Worm (Caenorhabditis elegans): ENCODE data around the gene nas-12.

nas-12 gene

ce11 chrIV:10190586-10190985 is 33.2 kb upstream of the nas-12 start:
- no peak for TF ChIP-seq peb-1 (tag; optimal IDR thresholded peaks at IDR 0.05)

DNA sequence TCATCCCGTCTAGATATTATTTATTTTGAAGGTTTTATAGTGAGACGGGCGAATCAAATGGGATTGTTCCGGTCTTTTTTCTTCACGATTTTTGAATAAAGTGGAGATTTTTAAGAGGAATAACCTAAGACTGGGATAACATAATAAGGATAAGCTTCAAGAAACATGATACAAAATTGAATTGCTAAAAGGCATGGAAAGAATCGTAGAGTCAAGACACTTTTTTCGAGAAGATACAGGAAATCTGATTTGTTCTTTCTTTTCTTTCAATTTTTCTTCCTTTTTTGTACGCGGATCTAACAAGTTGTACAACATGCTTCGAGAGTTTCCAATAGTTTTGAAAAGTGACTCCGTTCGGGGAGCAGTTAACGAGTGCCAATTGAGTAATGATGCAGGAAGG is 32.3 kb upstream of the nas-12 start:
- TF ChIP-seq fos-1 (tag; optimal IDR thresholded peaks at IDR 0.05) = no peak
- no peak for TF ChIP-seq unc-39 (tag; optimal IDR thresholded peaks at IDR 0.05)
- TF ChIP-seq F13H6.1 (tag; optimal IDR thresholded peaks at IDR 0.05) = no peak
- TF ChIP-seq ztf-11 (tag; optimal IDR thresholded peaks at IDR 0.05) = no peak
- no peak for TF ChIP-seq peb-1 (tag; optimal IDR thresholded peaks at IDR 0.05)
- TF ChIP-seq aly-2 (tag; optimal IDR thresholded peaks at IDR 0.05) = no peak
- TF ChIP-seq zag-1 (tag; optimal IDR thresholded peaks at IDR 0.05) = no peak
- TF ChIP-seq lsy-2 (tag; optimal IDR thresholded peaks at IDR 0.05) = no peak
- no peak for TF ChIP-seq nhr-11 (tag; optimal IDR thresholded peaks at IDR 0.05)

- TF ChIP-seq fos-1 (tag; optimal IDR thresholded peaks at IDR 0.05) = no peak
- no peak for TF ChIP-seq skn-1 (tag; optimal IDR thresholded peaks at IDR 0.05)
- TF ChIP-seq ceh-16 (tag; optimal IDR thresholded peaks at IDR 0.05) = no peak
- TF ChIP-seq sem-4 (tag; optimal IDR thresholded peaks at IDR 0.05) = no peak
- no peak for TF ChIP-seq ztf-4 (tag; optimal IDR thresholded peaks at IDR 0.05)
- no peak for TF ChIP-seq egl-27 (tag; optimal IDR thresholded peaks at IDR 0.05)
These were observed 29.5 kb upstream of the nas-12 start, which contains the start of gene ptrg-1 for ce11 chrIV:10194345-10194744. TSS of gene ptrg-1 (minus strand) at chrIV:10194445.

DNA sequence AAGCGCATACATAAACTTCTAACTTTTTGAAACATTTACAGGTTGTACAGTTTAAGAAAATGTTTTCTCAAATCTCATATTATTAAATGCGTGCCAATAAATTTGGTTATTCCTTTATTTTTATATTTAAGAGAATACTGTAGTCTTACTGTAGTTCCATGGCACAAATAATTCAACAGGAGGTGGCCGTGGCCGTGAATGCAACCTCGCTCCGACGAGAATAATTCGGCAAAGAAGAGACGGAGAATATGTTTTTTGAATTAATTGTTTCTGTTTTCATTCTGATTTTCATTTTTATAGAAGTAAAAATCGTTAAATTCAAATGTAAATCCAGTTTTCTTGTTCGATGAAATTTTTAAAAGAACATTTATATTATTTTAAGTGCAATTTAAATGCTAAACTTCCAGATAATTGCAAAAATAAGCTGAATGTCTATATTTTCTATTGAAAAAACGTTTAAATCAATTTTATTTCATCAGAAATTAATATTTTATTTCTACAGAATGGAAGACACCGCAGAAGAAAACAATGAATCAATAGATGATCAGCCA is 26.4 kb upstream of the nas-12 start, which contains the start of gene gon-4:
Gene gon-4, plus strand, starts transcription at position 501 of the 551 bp plus-strand sequence.
- no peak for TF ChIP-seq peb-1 (tag; optimal IDR thresholded peaks at IDR 0.05)
- TF ChIP-seq snpc-4 (tag; optimal IDR thresholded peaks at IDR 0.05) = no peak
- no peak for TF ChIP-seq gmeb-1 (tag; optimal IDR thresholded peaks at IDR 0.05)
- no peak for TF ChIP-seq ztf-4 (tag; optimal IDR thresholded peaks at IDR 0.05)
- no peak for TF ChIP-seq mab-5 (tag; optimal IDR thresholded peaks at IDR 0.05)
- no peak for TF ChIP-seq mbf-1 (tag; optimal IDR thresholded peaks at IDR 0.05)
- no peak for TF ChIP-seq nhr-6 (tag; optimal IDR thresholded peaks at IDR 0.05)
- no peak for TF ChIP-seq ztf-11 (tag; optimal IDR thresholded peaks at IDR 0.05)

DNA sequence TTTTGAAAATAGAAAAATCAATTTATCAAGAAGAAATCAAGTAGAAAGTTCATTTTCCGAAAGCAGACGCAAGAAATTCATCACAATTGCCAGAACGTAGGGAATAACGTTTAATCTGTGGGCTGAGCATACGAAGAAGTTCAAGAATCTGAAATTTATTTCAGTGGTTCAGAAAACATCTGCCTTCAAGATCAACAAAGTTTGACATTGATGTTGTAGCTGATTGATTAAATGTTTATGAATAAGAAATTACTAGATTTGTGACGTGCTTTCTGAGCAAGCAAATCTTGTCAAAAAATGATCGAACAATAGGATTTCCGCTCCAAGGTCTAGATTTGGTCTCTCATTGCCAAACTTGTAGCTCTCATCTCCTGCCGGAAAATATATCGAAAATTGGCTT is 17.6 kb upstream of the nas-12 start, which contains the start of gene K04D7.6:
Gene K04D7.6, minus strand, starts transcription at position 101 of the 400 bp plus-strand sequence.
- TF ChIP-seq mab-5 (tag; optimal IDR thresholded peaks at IDR 0.05) = no peak
- TF ChIP-seq elt-1 (tag; optimal IDR thresholded peaks at IDR 0.05) = no peak
- no peak for TF ChIP-seq nhr-10 (tag; optimal IDR thresholded peaks at IDR 0.05)
- TF ChIP-seq Y55F3AM.14 (GFP tag; optimal IDR thresholded peaks at IDR 0.05) = no peak
- no peak for TF ChIP-seq mbf-1 (tag; optimal IDR thresholded peaks at IDR 0.05)
- TF ChIP-seq elt-3 (tag; optimal IDR thresholded peaks at IDR 0.05) = no peak
- no peak for TF ChIP-seq fos-1 (tag; optimal IDR thresholded peaks at IDR 0.05)
- TF ChIP-seq ceh-16 (tag; optimal IDR thresholded peaks at IDR 0.05) = no peak
- TF ChIP-seq unc-62 (GFP tag; optimal IDR thresholded peaks at IDR 0.05) = no peak
- no peak for TF ChIP-seq sma-9 (GFP tag; optimal IDR thresholded peaks at IDR 0.05)
- TF ChIP-seq sma-9 (tag; optimal IDR thresholded peaks at IDR 0.05) = no peak
- TF ChIP-seq aly-2 (tag; optimal IDR thresholded peaks at IDR 0.05) = no peak
- TF ChIP-seq ztf-1 (GFP tag; conservative IDR thresholded peaks at IDR 0.05) = no peak
- TF ChIP-seq dmd-4 (tag; optimal IDR thresholded peaks at IDR 0.05) = no peak
- no peak for TF ChIP-seq snpc-4 (tag; optimal IDR thresholded peaks at IDR 0.05)
- no peak for TF ChIP-seq gmeb-1 (tag; optimal IDR thresholded peaks at IDR 0.05)
- no peak for TF ChIP-seq nhr-11 (tag; optimal IDR thresholded peaks at IDR 0.05)

DNA sequence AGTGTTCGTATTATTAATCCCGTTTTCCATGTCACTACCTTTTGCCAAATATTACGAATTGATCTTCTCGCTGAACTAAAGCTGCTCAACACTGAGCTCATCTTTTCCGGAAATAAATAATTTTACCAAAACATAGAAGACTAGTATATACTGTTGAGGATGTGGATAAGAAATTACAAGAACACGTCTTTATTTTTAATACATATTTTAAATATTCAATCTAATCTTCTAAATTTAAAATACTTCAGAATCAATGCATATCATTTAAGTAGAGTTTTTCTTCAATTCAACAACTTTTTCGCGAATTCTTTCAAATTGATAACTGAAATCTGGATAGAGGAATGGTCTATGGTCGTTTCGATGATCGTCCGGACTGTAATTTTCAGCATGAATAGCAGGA is 9.0 kb upstream of the nas-12 start, which contains the start of gene abt-1:
Gene abt-1, minus strand, starts transcription at position 101 of the 400 bp plus-strand sequence.
- TF ChIP-seq crh-2 (tag; optimal IDR thresholded peaks at IDR 0.05) (no peak), nhr-77 (tag; optimal IDR thresholded peaks at IDR 0.05) (no peak), ztf-11 (tag; optimal IDR thresholded peaks at IDR 0.05) (no peak), gmeb-1 (tag; optimal IDR thresholded peaks at IDR 0.05) (no peak), sma-9 (GFP tag; optimal IDR thresholded peaks at IDR 0.05) (no peak), sma-9 (tag; optimal IDR thresholded peaks at IDR 0.05) (no peak), nhr-6 (tag; optimal IDR thresholded peaks at IDR 0.05) (no peak), sem-4 (tag; optimal IDR thresholded peaks at IDR 0.05) (no peak), dmd-4 (tag; optimal IDR thresholded peaks at IDR 0.05) (no peak), Y55F3AM.14 (GFP tag; optimal IDR thresholded peaks at IDR 0.05) (no peak), ztf-4 (tag; optimal IDR thresholded peaks at IDR 0.05) (no peak), zag-1 (tag; optimal IDR thresholded peaks at IDR 0.05) (no peak), nhr-21 (tag; optimal IDR thresholded peaks at IDR 0.05) (no peak), nhr-237 (tag; optimal IDR thresholded peaks at IDR 0.05) (no peak), ztf-1 (GFP tag; conservative IDR thresholded peaks at IDR 0.05) (no peak), ceh-16 (tag; optimal IDR thresholded peaks at IDR 0.05) (no peak)

All from whole organism, L2 larva.